Worm (Caenorhabditis elegans) whole organism, L2 larva: ENCODE results near the gene T07A9.12.

ENCODE experiments used
- C34F6.9 ChIP-seq: fragments of 150-350 bp; optimal IDR thresholded peaks from 2 replicates; lab custom pipeline; 2014; ENCODE audit warnings: missing biosample characterization, missing genetic modification characterization
- F13H6.1 ChIP-seq: sonication (generic microtip); optimal IDR thresholded peaks from 2 replicates; lab custom pipeline; 2016; ENCODE audit warnings: missing genetic modification characterization, missing compliant biosample characterization
- R02D3.7 ChIP-seq: fragments of 150-350 bp; optimal IDR thresholded peaks from 2 replicates; lab custom pipeline; 2014; ENCODE audit warnings: missing biosample characterization, missing genetic modification characterization
- Y55F3AM.14 ChIP-seq: fragments of 200-800 bp; sonication (Bioruptor generic); optimal IDR thresholded peaks from 2 replicates; lab custom pipeline; 2018; ENCODE audit warnings: mild to moderate bottlenecking, missing genetic modification characterization, missing compliant biosample characterization
- alr-1 ChIP-seq: fragments of 150-350 bp; optimal IDR thresholded peaks from 2 replicates; lab custom pipeline; 2014; ENCODE audit warnings: missing biosample characterization, missing genetic modification characterization
- aly-2 ChIP-seq: fragments of 150-350 bp; optimal IDR thresholded peaks from 2 replicates; lab custom pipeline; 2014; ENCODE audit warnings: missing biosample characterization, missing genetic modification characterization
- ama-1 ChIP-seq: fragments of 150-350 bp; optimal IDR thresholded peaks from 2 replicates; lab custom pipeline; 2018; ENCODE audit warnings: inconsistent platforms
- blmp-1 ChIP-seq: sonication (generic microtip); optimal IDR thresholded peaks from 2 replicates; lab custom pipeline; 2017; ENCODE audit warnings: missing genetic modification characterization, mild to moderate bottlenecking, missing compliant biosample characterization, antibody characterized with exemption, moderate library complexity; ENCODE audit not compliant: insufficient read depth
- ceh-16 ChIP-seq: fragments of 150-350 bp; optimal IDR thresholded peaks from 2 replicates; lab custom pipeline; 2014; ENCODE audit warnings: missing biosample characterization, missing genetic modification characterization
- ceh-82 ChIP-seq: fragments of 150-350 bp; optimal IDR thresholded peaks from 2 replicates; lab custom pipeline; 2014; ENCODE audit warnings: missing biosample characterization, missing genetic modification characterization
- crh-2 ChIP-seq: sonication (generic microtip); optimal IDR thresholded peaks from 2 replicates; lab custom pipeline; 2017; ENCODE audit warnings: missing biosample characterization, missing genetic modification characterization
- dmd-4 ChIP-seq: sonication (generic microtip); optimal IDR thresholded peaks from 2 replicates; lab custom pipeline; 2017; ENCODE audit warnings: missing biosample characterization, missing genetic modification characterization
- egl-27 ChIP-seq: sonication (generic microtip); optimal IDR thresholded peaks from 3 replicates; lab custom pipeline; 2017; ENCODE audit warnings: missing biosample characterization, missing genetic modification reagents, missing genetic modification characterization
- elt-3 ChIP-seq: sonication (generic microtip); optimal IDR thresholded peaks from 2 replicates; lab custom pipeline; 2017; ENCODE audit warnings: missing biosample characterization, missing genetic modification characterization
- gmeb-1 ChIP-seq: fragments of 150-350 bp; optimal IDR thresholded peaks from 2 replicates; lab custom pipeline; 2014; ENCODE audit warnings: missing biosample characterization, missing genetic modification characterization
- lin-11 ChIP-seq: fragments of 150-350 bp; sonication (generic microtip); optimal IDR thresholded peaks from 2 replicates; lab custom pipeline; 2014; ENCODE audit warnings: missing biosample characterization, missing genetic modification characterization, inconsistent platforms, mixed read lengths
- lin-13 ChIP-seq: fragments of 150-350 bp; optimal IDR thresholded peaks from 2 replicates; lab custom pipeline; 2014; ENCODE audit warnings: missing biosample characterization, missing genetic modification reagents, missing genetic modification characterization
- lsy-2 ChIP-seq, 2 experiments: fragments of 150-350 bp in 1 of 2; sonication (generic microtip) in 1 of 2; optimal IDR thresholded peaks; 2 replicates each; lab custom pipeline; 2014 to 2017; ENCODE audit warnings: missing biosample characterization in 2 of 2, missing genetic modification characterization in 2 of 2
- mab-5 ChIP-seq: fragments of 150-350 bp; optimal IDR thresholded peaks from 2 replicates; lab custom pipeline; 2014; ENCODE audit warnings: missing biosample characterization, missing genetic modification characterization
- mbf-1 ChIP-seq: sonication (generic microtip); optimal IDR thresholded peaks from 2 replicates; lab custom pipeline; 2017; ENCODE audit warnings: missing biosample characterization, missing genetic modification characterization
- mdl-1 ChIP-seq, 2 experiments: fragments of 150-350 bp in 1 of 2; sonication (generic microtip) in 1 of 2; optimal IDR thresholded peaks; 2 replicates each; lab custom pipeline; 2017; ENCODE audit warnings: missing biosample characterization in 2 of 2, missing genetic modification characterization in 2 of 2
- nhr-12 ChIP-seq: fragments of 150-350 bp; optimal IDR thresholded peaks from 2 replicates; lab custom pipeline; 2014; ENCODE audit warnings: missing biosample characterization, missing genetic modification characterization
- nhr-129 ChIP-seq: fragments of 150-350 bp; optimal IDR thresholded peaks from 2 replicates; lab custom pipeline; 2014; ENCODE audit warnings: missing biosample characterization, missing genetic modification characterization
- nhr-21 ChIP-seq: fragments of 150-350 bp; optimal IDR thresholded peaks from 2 replicates; lab custom pipeline; 2014; ENCODE audit warnings: missing biosample characterization, missing genetic modification characterization
- nhr-23 ChIP-seq: fragments of 150-350 bp; optimal IDR thresholded peaks from 2 replicates; lab custom pipeline; 2014; ENCODE audit warnings: missing biosample characterization, missing genetic modification reagents, missing genetic modification characterization
- nhr-237 ChIP-seq: fragments of 150-350 bp; optimal IDR thresholded peaks from 2 replicates; lab custom pipeline; 2014; ENCODE audit warnings: missing biosample characterization, missing genetic modification characterization
- nhr-25 ChIP-seq: fragments of 150-350 bp; sonication (generic microtip); optimal IDR thresholded peaks from 3 replicates; lab custom pipeline; 2014; ENCODE audit warnings: missing biosample characterization, missing genetic modification characterization
- nhr-77 ChIP-seq: fragments of 150-350 bp; optimal IDR thresholded peaks from 2 replicates; lab custom pipeline; 2014; ENCODE audit warnings: missing biosample characterization, missing genetic modification characterization
- sem-4 ChIP-seq: fragments of 150-350 bp; optimal IDR thresholded peaks from 2 replicates; lab custom pipeline; 2014; ENCODE audit warnings: missing biosample characterization, missing genetic modification reagents, missing genetic modification characterization
- skn-1 ChIP-seq: sonication (generic microtip); optimal IDR thresholded peaks from 2 replicates; lab custom pipeline; 2017; ENCODE audit warnings: missing biosample characterization, missing genetic modification characterization
- sma-3 ChIP-seq: sonication (generic microtip); optimal IDR thresholded peaks from 2 replicates; lab custom pipeline; 2016; ENCODE audit warnings: missing genetic modification reagents, missing genetic modification characterization, missing compliant biosample characterization
- snpc-4 ChIP-seq: fragments of 150-350 bp; optimal IDR thresholded peaks from 2 replicates; lab custom pipeline; 2014; ENCODE audit warnings: missing biosample characterization, missing genetic modification characterization
- unc-39 ChIP-seq: fragments of 150-350 bp; optimal IDR thresholded peaks from 2 replicates; lab custom pipeline; 2014; ENCODE audit warnings: missing biosample characterization, missing genetic modification characterization
- unc-55 ChIP-seq: fragments of 150-350 bp; sonication (generic microtip); optimal IDR thresholded peaks from 3 replicates; lab custom pipeline; 2014; ENCODE audit warnings: missing biosample characterization, missing genetic modification reagents, missing genetic modification characterization
- unc-62 ChIP-seq: fragments of 150-350 bp; optimal IDR thresholded peaks from 2 replicates; lab custom pipeline; 2014; ENCODE audit warnings: missing biosample characterization, missing genetic modification reagents, missing genetic modification characterization
- zag-1 ChIP-seq: fragments of 150-350 bp; optimal IDR thresholded peaks from 2 replicates; lab custom pipeline; 2014; ENCODE audit warnings: missing biosample characterization, missing genetic modification characterization
- ztf-1 ChIP-seq: fragments of 200-800 bp; sonication (Bioruptor generic); conservative IDR thresholded peaks from 2 replicates; pipeline ENCODE4 v1.3.6; 2022; ENCODE audit warnings: missing genetic modification characterization, missing compliant biosample characterization
- ztf-4 ChIP-seq: fragments of 150-350 bp; optimal IDR thresholded peaks from 2 replicates; lab custom pipeline; 2014; ENCODE audit warnings: missing biosample characterization, missing genetic modification characterization

Gene T07A9.12

ce11 chrIV:425052-425451 lies 14.4 kb downstream of the T07A9.12 start, which contains the start of gene daf-18:
TSS of gene daf-18 (minus strand) at chrIV:425177.
- TF ChIP-seq crh-2, result no peak
- no peak for TF ChIP-seq lin-11 (tag; lab: Kevin White, UChicago)
- no peak for TF ChIP-seq nhr-12

- TF ChIP-seq snpc-4, result peak; percentile 5
- TF ChIP-seq ztf-4, result peak; percentile 6
- peak; percentile 22 for TF ChIP-seq crh-2
- peak in 1 of 2 experiments; percentile 67 for TF ChIP-seq lsy-2 (tag; optimal IDR thresholded peaks at IDR 0.05; lab: Kevin White, UChicago)
- TF ChIP-seq gmeb-1 (tag; lab: Kevin White, UChicago), result peak; percentile 52
- no peak for TF ChIP-seq blmp-1 (tag; lab: Kevin White, UChicago)
- peak; percentile 41 for TF ChIP-seq lin-13
- no peak for TF ChIP-seq F13H6.1 (tag; lab: Kevin White, UChicago)
- TF ChIP-seq mab-5 (tag; lab: Kevin White, UChicago), result no peak
- TF ChIP-seq ceh-16 (tag; lab: Kevin White, UChicago), result no peak
- TF ChIP-seq C34F6.9 (tag; lab: Kevin White, UChicago), result peak; percentile 59
- TF ChIP-seq mbf-1, result no peak
- TF ChIP-seq nhr-25, result no peak
- peak; percentile 38 for TF ChIP-seq nhr-129 (tag; lab: Kevin White, UChicago)
- no peak for TF ChIP-seq aly-2 (tag; lab: Kevin White, UChicago)
- peak; percentile 66 for TF ChIP-seq unc-55
Measured at ce11 chrIV:425546-425945, 14.9 kb downstream of the T07A9.12 start.

- no peak for TF ChIP-seq ama-1 (lab: Kevin White, UChicago)
- no peak for TF ChIP-seq C34F6.9 (tag; lab: Kevin White, UChicago)
- no peak for TF ChIP-seq mdl-1 (tag; optimal IDR thresholded peaks at IDR 0.05; lab: Kevin White, UChicago)
- no peak for TF ChIP-seq Y55F3AM.14 (GFP tag; lab: Kevin White, UChicago)
- no peak for TF ChIP-seq alr-1
- TF ChIP-seq R02D3.7 (tag; lab: Kevin White, UChicago), result no peak
- no peak for TF ChIP-seq zag-1 (tag; lab: Kevin White, UChicago)
- no peak for TF ChIP-seq nhr-77 (tag; lab: Kevin White, UChicago)
- no peak for TF ChIP-seq sma-3 (GFP tag; lab: Kevin White, UChicago)
- TF ChIP-seq nhr-129 (tag; lab: Kevin White, UChicago), result no peak
Measured at ce11 chrIV:425995-426394, 15.3 kb downstream of the T07A9.12 start, which contains the start of gene garr-1. TSS of gene garr-1 (plus strand) at chrIV:426168.

- TF ChIP-seq zag-1 (tag; lab: Kevin White, UChicago) (no peak), mdl-1 (tag; optimal IDR thresholded peaks at IDR 0.05; lab: Kevin White, UChicago) (no peak), unc-39 (tag; lab: Kevin White, UChicago) (no peak), nhr-237 (tag; lab: Kevin White, UChicago) (no peak), egl-27 (tag; lab: Kevin White, UChicago) (no peak), mab-5 (tag; lab: Kevin White, UChicago) (no peak), nhr-23 (tag; lab: Kevin White, UChicago) (no peak), C34F6.9 (tag; lab: Kevin White, UChicago) (no peak), dmd-4 (tag; lab: Kevin White, UChicago) (no peak), nhr-25 (no peak), alr-1 (no peak), elt-3 (no peak), F13H6.1 (tag; lab: Kevin White, UChicago) (no peak), lin-11 (tag; lab: Kevin White, UChicago) (no peak), snpc-4 (no peak), unc-62 (no peak)
Measured at ce11 chrIV:426597-426996, 15.9 kb downstream of the T07A9.12 start.

DNA sequence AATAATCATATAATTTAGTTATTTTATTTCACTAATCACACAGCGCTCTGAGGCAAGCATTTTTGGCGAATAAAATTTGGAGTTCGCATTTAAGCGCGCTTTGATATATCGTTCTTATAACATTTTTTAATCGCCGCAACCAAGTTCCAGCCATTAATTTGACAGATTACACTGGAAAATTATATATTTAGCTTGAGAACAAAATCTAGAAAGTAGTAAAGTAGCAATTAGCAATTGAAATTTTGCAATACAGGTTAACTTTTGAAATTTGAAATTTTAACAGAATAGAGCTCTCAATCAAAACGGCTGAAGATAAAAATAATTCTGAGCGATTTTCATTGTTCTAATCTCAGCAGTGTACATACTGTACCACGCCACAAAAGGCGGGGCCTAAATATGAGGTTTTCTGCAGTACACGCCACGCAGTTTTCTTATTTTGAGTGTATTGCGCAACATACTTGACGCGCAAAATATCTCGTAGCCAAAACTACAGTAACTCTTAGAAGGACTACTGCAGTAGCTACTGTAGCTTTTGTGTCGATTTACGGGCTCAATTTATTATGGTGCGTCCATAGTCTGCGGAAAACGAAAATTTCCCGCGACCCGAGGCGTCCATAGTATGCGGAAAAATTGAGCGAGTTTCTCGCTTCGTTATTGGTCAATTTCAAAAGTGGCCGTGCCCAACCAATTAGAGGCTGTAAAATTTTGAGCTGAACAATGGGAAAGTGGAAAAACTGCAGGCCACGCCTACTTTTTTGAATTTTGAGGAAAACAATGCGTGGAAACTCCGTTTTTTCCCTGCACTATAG lies 16.6 kb downstream of the T07A9.12 start:
- TF ChIP-seq nhr-21 (tag; lab: Kevin White, UChicago) (no peak), egl-27 (tag; lab: Kevin White, UChicago) (no peak), mdl-1 (tag; optimal IDR thresholded peaks at IDR 0.05; lab: Kevin White, UChicago) (no peak), sem-4 (no peak), snpc-4 (no peak), blmp-1 (tag; lab: Kevin White, UChicago) (no peak), crh-2 (no peak), lin-13 (no peak), ceh-82 (tag; lab: Kevin White, UChicago) (no peak), skn-1 (tag; lab: Kevin White, UChicago) (no peak), F13H6.1 (tag; lab: Kevin White, UChicago) (no peak), ztf-1 (no peak), nhr-237 (tag; lab: Kevin White, UChicago) (no peak)
